Fruit fly (Drosophila melanogaster) whole organism, embryonic: ENCODE results near the gene trio.
A peak's percentile ranks its signal among the peaks of the same experiment; 100 is the strongest.

Experiments used
- CG10267 ChIP-seq: fragments of 200-800 bp; sonication (Bioruptor generic); optimal IDR thresholded peaks from 2 replicates; lab custom pipeline; 2018; ENCODE audit warnings: missing biosample characterization, mild to moderate bottlenecking, missing genetic modification characterization, moderate library complexity
- CG10366 ChIP-seq: fragments of 200-800 bp; sonication (Bioruptor generic); IDR thresholded peaks from 2 replicates; pipeline ENCODE4 v1.3.6; 2022; ENCODE audit warnings: missing biosample characterization, missing genetic modification characterization
- CG10462 ChIP-seq: fragments of 200-800 bp; sonication (Bioruptor generic); optimal IDR thresholded peaks from 2 replicates; lab custom pipeline; 2016; ENCODE audit warnings: missing biosample characterization, missing genetic modification characterization
- CG10979 ChIP-seq: fragments of 200-800 bp; sonication (Bioruptor generic); optimal IDR thresholded peaks from 2 replicates; lab custom pipeline; 2018; ENCODE audit warnings: missing biosample characterization, mild to moderate bottlenecking, missing genetic modification characterization, moderate library complexity
- CG11560 ChIP-seq: fragments of 200-800 bp; sonication (Bioruptor generic); IDR thresholded peaks from 3 replicates; pipeline ENCODE4 v1.3.6; 2022; ENCODE audit warnings: missing biosample characterization, missing genetic modification characterization
- CG12219 ChIP-seq: fragments of 200-800 bp; sonication (Bioruptor generic); optimal IDR thresholded peaks from 3 replicates; lab custom pipeline; 2018; ENCODE audit warnings: missing biosample characterization, mild to moderate bottlenecking, missing genetic modification characterization
- CG1233 ChIP-seq: fragments of 200-800 bp; sonication (Bioruptor generic); optimal IDR thresholded peaks from 4 replicates; lab custom pipeline; 2018; ENCODE audit warnings: missing biosample characterization, mild to moderate bottlenecking, missing genetic modification characterization
- CG13287 ChIP-seq: fragments of 200-800 bp; sonication (Bioruptor generic); IDR thresholded peaks from 2 replicates; pipeline ENCODE4 v1.3.6; 2022; ENCODE audit warnings: missing biosample characterization, missing genetic modification characterization; ENCODE audit not compliant: partially characterized antibody
- CG13296 ChIP-seq: fragments of 200-800 bp; sonication (Bioruptor generic); optimal IDR thresholded peaks from 3 replicates; lab custom pipeline; 2018; ENCODE audit warnings: missing biosample characterization, mild to moderate bottlenecking, missing genetic modification characterization
- CG15479 ChIP-seq: fragments of 200-800 bp; sonication (Bioruptor generic); optimal IDR thresholded peaks from 3 replicates; lab custom pipeline; 2019; ENCODE audit warnings: missing biosample characterization, mild to moderate bottlenecking, missing genetic modification characterization, moderate library complexity
- CG17186 ChIP-seq: fragments of 200-800 bp; sonication (Bioruptor generic); optimal IDR thresholded peaks from 3 replicates; lab custom pipeline; 2017; ENCODE audit warnings: missing biosample characterization, missing genetic modification reagents, missing genetic modification characterization
- CG17385 ChIP-seq: fragments of 200-800 bp; sonication (Bioruptor generic); optimal IDR thresholded peaks from 3 replicates; lab custom pipeline; 2018; ENCODE audit warnings: missing biosample characterization, mild to moderate bottlenecking, missing genetic modification characterization
- CG2116 ChIP-seq: fragments of 200-800 bp; sonication (Bioruptor generic); optimal IDR thresholded peaks from 3 replicates; lab custom pipeline; 2018; ENCODE audit warnings: missing biosample characterization, mild to moderate bottlenecking, missing genetic modification characterization
- CG32532 ChIP-seq: fragments of 200-800 bp; sonication (Bioruptor generic); IDR thresholded peaks from 2 replicates; pipeline ENCODE4 v1.3.6; 2022; ENCODE audit warnings: missing biosample characterization, missing genetic modification characterization
- CG3281 ChIP-seq: fragments of 200-800 bp; sonication (Bioruptor generic); optimal IDR thresholded peaks from 3 replicates; lab custom pipeline; 2017; ENCODE audit warnings: missing biosample characterization, mild to moderate bottlenecking, missing genetic modification characterization
- CG34422 ChIP-seq: fragments of 200-800 bp; sonication (Bioruptor generic); IDR thresholded peaks from 3 replicates; pipeline ENCODE4 v1.3.6; 2022; ENCODE audit warnings: missing biosample characterization, missing genetic modification characterization
- CG3838 ChIP-seq: fragments of 200-800 bp; sonication (Bioruptor generic); optimal IDR thresholded peaks from 3 replicates; lab custom pipeline; 2016; ENCODE audit warnings: missing biosample characterization, missing genetic modification characterization
- CG4404 ChIP-seq: fragments of 200-800 bp; sonication (Bioruptor generic); IDR thresholded peaks from 2 replicates; pipeline ENCODE4 v1.3.6; 2022; ENCODE audit warnings: missing biosample characterization, missing genetic modification characterization
- CG6654 ChIP-seq: fragments of 200-800 bp; sonication (Bioruptor generic); optimal IDR thresholded peaks from 2 replicates; lab custom pipeline; 2017; ENCODE audit warnings: missing biosample characterization, mild to moderate bottlenecking, missing genetic modification characterization
- CG6683 ChIP-seq: fragments of 200-800 bp; sonication (Bioruptor generic); optimal IDR thresholded peaks from 2 replicates; lab custom pipeline; 2017; ENCODE audit warnings: missing biosample characterization, mild to moderate bottlenecking, missing genetic modification characterization, missing genetic modification reagents
- CG8765 ChIP-seq: fragments of 200-800 bp; sonication (Bioruptor generic); IDR thresholded peaks from 2 replicates; pipeline ENCODE4 v1.3.6; 2022; ENCODE audit warnings: missing biosample characterization, missing genetic modification characterization
- CG9727 ChIP-seq: fragments of 200-800 bp; sonication (Bioruptor generic); optimal IDR thresholded peaks from 3 replicates; lab custom pipeline; 2017; ENCODE audit warnings: missing biosample characterization, mild to moderate bottlenecking, missing genetic modification characterization
- CrebB ChIP-seq: fragments of 200-800 bp; sonication (Bioruptor generic); optimal IDR thresholded peaks from 3 replicates; lab custom pipeline; 2018; ENCODE audit warnings: missing biosample characterization, mild to moderate bottlenecking, missing genetic modification characterization
- Dfd ChIP-seq, 2 experiments: fragments of >200 bp; optimal IDR thresholded peaks; 2 replicates each; lab custom pipeline; 2017; ENCODE audit warnings: missing biosample characterization in 2 of 2, missing genetic modification characterization in 2 of 2
- Eip74EF ChIP-seq, 2 experiments: fragments of 200-800 bp in 1 of 2; fragments of >200 bp in 1 of 2; sonication (Bioruptor generic) in 1 of 2; optimal IDR thresholded peaks; 2 replicates each; lab custom pipeline; 2017 to 2019; ENCODE audit warnings: missing biosample characterization in 2 of 2, missing genetic modification characterization in 2 of 2, mild to moderate bottlenecking in 1 of 2, moderate library complexity in 1 of 2
- Gug ChIP-seq: fragments of 200-800 bp; sonication (Bioruptor generic); IDR thresholded peaks from 4 replicates; pipeline ENCODE4 v1.3.6; 2022; ENCODE audit warnings: missing biosample characterization, missing genetic modification characterization
- HmgZ ChIP-seq: fragments of 200-800 bp; sonication (Bioruptor generic); optimal IDR thresholded peaks from 2 replicates; lab custom pipeline; 2018; ENCODE audit warnings: missing biosample characterization, mild to moderate bottlenecking, missing genetic modification characterization
- MBD-R2 ChIP-seq: fragments of 200-800 bp; sonication (Bioruptor generic); IDR thresholded peaks from 2 replicates; pipeline ENCODE4 v1.3.6; 2022; ENCODE audit warnings: missing biosample characterization, missing genetic modification characterization
- Spps ChIP-seq: fragments of 200-800 bp; sonication (Bioruptor generic); optimal IDR thresholded peaks from 2 replicates; lab custom pipeline; 2018; ENCODE audit warnings: missing biosample characterization, mild to moderate bottlenecking, missing genetic modification characterization
- Xrp1 ChIP-seq: fragments of 200-800 bp; sonication (Bioruptor generic); IDR thresholded peaks from 2 replicates; pipeline ENCODE4 v1.3.6; 2022; ENCODE audit warnings: missing biosample characterization, missing genetic modification characterization
- bab2 ChIP-seq: fragments of 200-800 bp; sonication (Bioruptor generic); optimal IDR thresholded peaks from 2 replicates; lab custom pipeline; 2016; ENCODE audit warnings: missing biosample characterization, missing genetic modification characterization
- bowl ChIP-seq: fragments of 200-800 bp; sonication (Bioruptor generic); IDR thresholded peaks from 2 replicates; pipeline ENCODE4 v1.3.6; 2022; ENCODE audit warnings: missing biosample characterization, missing genetic modification characterization
- corto ChIP-seq: fragments of 200-800 bp; sonication (Bioruptor generic); optimal IDR thresholded peaks from 2 replicates; lab custom pipeline; 2016; ENCODE audit warnings: missing biosample characterization, mild to moderate bottlenecking, missing genetic modification characterization, moderate library complexity
- crc ChIP-seq: fragments of 200-800 bp; sonication (Bioruptor generic); optimal IDR thresholded peaks from 2 replicates; lab custom pipeline; 2016; ENCODE audit warnings: missing biosample characterization, missing genetic modification characterization
- dmrt99B ChIP-seq: fragments of 200-800 bp; sonication (Bioruptor generic); optimal IDR thresholded peaks from 2 replicates; lab custom pipeline; 2018; ENCODE audit warnings: missing biosample characterization, mild to moderate bottlenecking, missing genetic modification characterization, moderate library complexity
- emc ChIP-seq: fragments of 200-800 bp; sonication (Bioruptor generic); optimal IDR thresholded peaks from 2 replicates; lab custom pipeline; 2016; ENCODE audit warnings: missing biosample characterization, missing genetic modification characterization
- gcm ChIP-seq: fragments of 200-800 bp; sonication (Bioruptor generic); optimal IDR thresholded peaks from 2 replicates; lab custom pipeline; 2019; ENCODE audit warnings: missing biosample characterization, mild to moderate bottlenecking, missing genetic modification characterization, moderate library complexity
- hbn ChIP-seq: fragments of 200-800 bp; sonication (Bioruptor generic); IDR thresholded peaks from 2 replicates; pipeline ENCODE4 v1.3.6; 2022; ENCODE audit warnings: missing biosample characterization, missing genetic modification characterization; ENCODE audit not compliant: partially characterized antibody
- jigr1 ChIP-seq: fragments of 200-800 bp; sonication (Bioruptor generic); IDR thresholded peaks from 3 replicates; pipeline ENCODE4 v1.3.6; 2022; ENCODE audit warnings: missing biosample characterization, missing genetic modification characterization
- klu ChIP-seq: fragments of 200-800 bp; sonication (Bioruptor generic); IDR thresholded peaks from 2 replicates; pipeline ENCODE4 v1.3.6; 2022; ENCODE audit warnings: missing biosample characterization, missing genetic modification characterization
- lab ChIP-seq: fragments of 200-800 bp; sonication (Bioruptor generic); optimal IDR thresholded peaks from 3 replicates; lab custom pipeline; 2017; ENCODE audit warnings: missing biosample characterization, missing genetic modification characterization, mild to moderate bottlenecking, moderate library complexity, missing genetic modification reagents
- lola ChIP-seq, 3 experiments: fragments of >200 bp in 2 of 3; fragments of 200-800 bp in 1 of 3; sonication (Bioruptor generic) in 1 of 3; optimal IDR thresholded peaks; 2 replicates each; lab custom pipeline; 2017 to 2019; ENCODE audit warnings: missing biosample characterization in 3 of 3, missing genetic modification characterization in 3 of 3, mild to moderate bottlenecking in 1 of 3, moderate library complexity in 1 of 3
- lov ChIP-seq, 2 experiments: fragments of 200-800 bp in 1 of 2; fragments of >200 bp in 1 of 2; sonication (Bioruptor generic) in 1 of 2; IDR thresholded peaks in 1 of 2; optimal IDR thresholded peaks in 1 of 2; 2 replicates in 1 of 2; 3 replicates in 1 of 2; pipeline versions ENCODE4 v1.3.6 to Lab custom; 2017 to 2022; ENCODE audit warnings: missing biosample characterization in 1 of 2, missing genetic modification characterization in 1 of 2
- nerfin-1 ChIP-seq: fragments of 200-800 bp; sonication (Bioruptor generic); optimal IDR thresholded peaks from 3 replicates; lab custom pipeline; 2019; ENCODE audit warnings: missing biosample characterization, mild to moderate bottlenecking, missing genetic modification characterization, moderate library complexity
- org-1 ChIP-seq: fragments of 200-800 bp; sonication (Bioruptor generic); optimal IDR thresholded peaks from 2 replicates; lab custom pipeline; 2017; ENCODE audit warnings: missing biosample characterization, missing genetic modification characterization
- ssp ChIP-seq: fragments of 200-800 bp; sonication (Bioruptor generic); IDR thresholded peaks from 2 replicates; pipeline ENCODE4 v1.3.6; 2022; ENCODE audit warnings: missing biosample characterization, missing genetic modification characterization
- tap ChIP-seq: fragments of 200-800 bp; optimal IDR thresholded peaks from 3 replicates; lab custom pipeline; 2019; ENCODE audit warnings: missing biosample characterization, mild to moderate bottlenecking, missing genetic modification characterization, moderate library complexity
- tio ChIP-seq: fragments of 200-800 bp; sonication (Bioruptor generic); optimal IDR thresholded peaks from 2 replicates; lab custom pipeline; 2017; ENCODE audit warnings: missing biosample characterization, missing genetic modification characterization, inconsistent platforms
- ttk ChIP-seq: fragments of 200-800 bp; sonication (Bioruptor generic); IDR thresholded peaks from 2 replicates; pipeline ENCODE4 v2.1.2; 2022; ENCODE audit warnings: missing biosample characterization, missing genetic modification characterization

trio gene

dm6 chr3L:1032569-1032968, 2.1 kb downstream of the trio start (continued):
- TF ChIP-seq gcm (GFP tag; lab: Kevin White, UChicago) (peak; percentile 43), CG17385 (GFP tag; lab: Kevin White, UChicago) (peak; percentile 69), Eip74EF (GFP tag; optimal IDR thresholded peaks at IDR 0.05; lab: Kevin White, UChicago) (peak in 1 of 2 experiments; percentile 64), emc (GFP tag; lab: Kevin White, UChicago) (no peak), CG10462 (GFP tag; lab: Kevin White, UChicago) (peak; percentile 58), Spps (tag; lab: Kevin White, UChicago) (peak; percentile 18), dmrt99B (tag; lab: Kevin White, UChicago) (peak; percentile 83), Dfd (GFP tag; optimal IDR thresholded peaks at IDR 0.05; lab: Kevin White, UChicago) (no peak), CG10267 (peak; percentile 51), nerfin-1 (tag; lab: Kevin White, UChicago) (peak; percentile 63), jigr1 (GFP tag; lab: Robert Waterston, UW) (no peak), klu (no peak), CG12219 (peak; percentile 82), CG3838 (GFP tag; lab: Kevin White, UChicago) (no peak), ttk (GFP tag; lab: Robert Waterston, UW) (peak; percentile 65), org-1 (peak; percentile 57), CG6683 (no peak), CrebB (tag; lab: Kevin White, UChicago) (peak; percentile 10), lov (optimal IDR thresholded peaks at IDR 0.05; lab: Kevin White, UChicago) (no peak), lov (GFP tag; IDR thresholded peaks at IDR 0.05; lab: Robert Waterston, UW) (0 out of 3 replicates have a peak, but pooled peaks have one; percentile 75), Xrp1 (GFP tag; lab: Robert Waterston, UW) (peak; percentile 91), tap (tag; lab: Kevin White, UChicago) (peak; percentile 80), bowl (GFP tag; lab: Robert Waterston, UW) (0 out of 2 replicates have a peak, but pooled peaks have one; percentile 53), corto (GFP tag; lab: Kevin White, UChicago) (peak; percentile 38), CG2116 (peak; percentile 19), lola (GFP tag; optimal IDR thresholded peaks at IDR 0.05; lab: Kevin White, UChicago) (peak in 1 of 3 experiments; percentile 77), CG13287 (GFP tag; lab: Robert Waterston, UW) (no peak), CG6654 (GFP tag; lab: Kevin White, UChicago) (peak; percentile 37), hbn (GFP tag; lab: Robert Waterston, UW) (no peak), bab2 (peak; percentile 54), crc (GFP tag; lab: Kevin White, UChicago) (peak; percentile 26), CG15479 (GFP tag; lab: Kevin White, UChicago) (peak; percentile 13), CG9727 (GFP tag; lab: Kevin White, UChicago) (peak; percentile 56), tio (GFP tag; lab: Kevin White, UChicago) (peak; percentile 46), lab (GFP tag; lab: Kevin White, UChicago) (peak; percentile 74), CG32532 (GFP tag; lab: Robert Waterston, UW) (peak; percentile 55; the same call in 1 of the 2 replicates), MBD-R2 (GFP tag; lab: Robert Waterston, UW) (peak; percentile 43; the same call in 1 of the 2 replicates), CG13296 (GFP tag; lab: Kevin White, UChicago) (peak; percentile 25), CG3281 (GFP tag; lab: Kevin White, UChicago) (no peak), Gug (peak; percentile 63; the same call in 2 of the 4 replicates), CG10366 (peak; percentile 84), CG17186 (peak; percentile 26), ssp (GFP tag; lab: Robert Waterston, UW) (0 out of 2 replicates have a peak, but pooled peaks have one; percentile 24), CG4404 (peak; percentile 59), CG10979 (tag; lab: Kevin White, UChicago) (peak; percentile 79), CG11560 (0 out of 3 replicates have a peak, but pooled peaks have one; percentile 53), HmgZ (tag; lab: Kevin White, UChicago) (peak; percentile 31), CG1233 (GFP tag; lab: Kevin White, UChicago) (peak; percentile 68), CG34422 (GFP tag; lab: Robert Waterston, UW) (peak; percentile 73; the same call in 2 of the 3 replicates), CG8765 (peak; percentile 48; the same call in 1 of the 2 replicates)
